Fruit fly (Drosophila melanogaster) whole organism, embryonic: ENCODE results near the gene Tsf2.

ENCODE experiments used
- Abd-B ChIP-seq: fragments of 200-800 bp; sonication (Bioruptor generic); optimal IDR thresholded peaks from 2 replicates; lab custom pipeline; 2018; ENCODE audit warnings: missing biosample characterization, mild to moderate bottlenecking, missing genetic modification characterization, moderate library complexity
- Adf1 ChIP-seq: fragments of 200-800 bp; sonication (Bioruptor generic); IDR thresholded peaks from 2 replicates; pipeline ENCODE4 v1.3.6; 2022; ENCODE audit warnings: missing biosample characterization, missing genetic modification characterization
- CG10267 ChIP-seq: fragments of 200-800 bp; sonication (Bioruptor generic); optimal IDR thresholded peaks from 2 replicates; lab custom pipeline; 2018; ENCODE audit warnings: missing biosample characterization, mild to moderate bottlenecking, missing genetic modification characterization, moderate library complexity
- CG10274 ChIP-seq: fragments of 200-800 bp; sonication (Bioruptor generic); optimal IDR thresholded peaks from 3 replicates; lab custom pipeline; 2017; ENCODE audit warnings: missing biosample characterization, mild to moderate bottlenecking, missing genetic modification characterization
- CG10979 ChIP-seq: fragments of 200-800 bp; sonication (Bioruptor generic); optimal IDR thresholded peaks from 2 replicates; lab custom pipeline; 2018; ENCODE audit warnings: missing biosample characterization, mild to moderate bottlenecking, missing genetic modification characterization, moderate library complexity
- CG11093 ChIP-seq: fragments of 200-800 bp; sonication (Bioruptor generic); IDR thresholded peaks from 3 replicates; pipeline ENCODE4 v1.3.6; 2022; ENCODE audit warnings: missing biosample characterization, missing genetic modification characterization
- CG11398 ChIP-seq: fragments of 200-800 bp; sonication (Bioruptor generic); optimal IDR thresholded peaks from 2 replicates; lab custom pipeline; 2016; ENCODE audit warnings: missing biosample characterization, missing genetic modification characterization
- CG11695 ChIP-seq: fragments of 200-800 bp; sonication (Bioruptor generic); IDR thresholded peaks from 3 replicates; pipeline ENCODE4 v1.3.6; 2022; ENCODE audit warnings: missing biosample characterization, missing genetic modification characterization
- CG12071 ChIP-seq: fragments of 200-800 bp; sonication (Bioruptor generic); optimal IDR thresholded peaks from 3 replicates; lab custom pipeline; 2018; ENCODE audit warnings: missing biosample characterization, mild to moderate bottlenecking, missing genetic modification characterization
- CG12236 ChIP-seq: fragments of 200-800 bp; sonication (Bioruptor generic); optimal IDR thresholded peaks from 2 replicates; lab custom pipeline; 2016; ENCODE audit warnings: missing biosample characterization, missing genetic modification characterization
- CG12299 ChIP-seq: fragments of 200-800 bp; sonication (Bioruptor generic); optimal IDR thresholded peaks from 2 replicates; lab custom pipeline; 2018; ENCODE audit warnings: missing biosample characterization, mild to moderate bottlenecking, missing genetic modification characterization
- CG14710 ChIP-seq: fragments of 200-800 bp; sonication (Bioruptor generic); optimal IDR thresholded peaks from 3 replicates; lab custom pipeline; 2019; ENCODE audit warnings: missing biosample characterization, mild to moderate bottlenecking, missing genetic modification characterization, moderate library complexity
- CG15269 ChIP-seq: fragments of 200-800 bp; sonication (Bioruptor generic); optimal IDR thresholded peaks from 2 replicates; lab custom pipeline; 2018; ENCODE audit warnings: missing biosample characterization, mild to moderate bottlenecking, missing genetic modification characterization, moderate library complexity
- CG17385 ChIP-seq: fragments of 200-800 bp; sonication (Bioruptor generic); optimal IDR thresholded peaks from 3 replicates; lab custom pipeline; 2018; ENCODE audit warnings: missing biosample characterization, mild to moderate bottlenecking, missing genetic modification characterization
- CG2712 ChIP-seq: fragments of 200-800 bp; optimal IDR thresholded peaks from 3 replicates; lab custom pipeline; 2019; ENCODE audit warnings: missing biosample characterization, mild to moderate bottlenecking, missing genetic modification characterization, moderate library complexity
- CG30403 ChIP-seq: fragments of 200-800 bp; sonication (Bioruptor generic); optimal IDR thresholded peaks from 3 replicates; lab custom pipeline; 2016; ENCODE audit warnings: missing biosample characterization, missing genetic modification characterization
- CG33213 ChIP-seq: fragments of 200-800 bp; sonication (Bioruptor generic); optimal IDR thresholded peaks from 3 replicates; lab custom pipeline; 2016; ENCODE audit warnings: missing biosample characterization, missing genetic modification characterization
- CG4617 ChIP-seq: fragments of 200-800 bp; sonication (Bioruptor generic); optimal IDR thresholded peaks from 3 replicates; lab custom pipeline; 2016; ENCODE audit warnings: missing biosample characterization, missing genetic modification characterization, borderline replicate concordance
- CG4820 ChIP-seq: fragments of 200-800 bp; sonication (Bioruptor generic); optimal IDR thresholded peaks from 3 replicates; lab custom pipeline; 2016; ENCODE audit warnings: missing biosample characterization, missing genetic modification characterization
- CG5180 ChIP-seq: fragments of 200-800 bp; sonication (Bioruptor generic); optimal IDR thresholded peaks from 3 replicates; lab custom pipeline; 2017; ENCODE audit warnings: missing biosample characterization, missing genetic modification characterization, mild to moderate bottlenecking, moderate library complexity, missing genetic modification reagents
- CG7963 ChIP-seq: fragments of 200-800 bp; sonication (Bioruptor generic); IDR thresholded peaks from 3 replicates; pipeline ENCODE4 v1.3.6; 2022; ENCODE audit warnings: missing biosample characterization, missing genetic modification characterization; ENCODE audit not compliant: partially characterized antibody
- CG9437 ChIP-seq: fragments of 200-800 bp; sonication (Bioruptor generic); optimal IDR thresholded peaks from 2 replicates; lab custom pipeline; 2018; ENCODE audit warnings: missing biosample characterization, mild to moderate bottlenecking, missing genetic modification characterization
- D19B ChIP-seq: fragments of 200-800 bp; sonication (Bioruptor generic); optimal IDR thresholded peaks from 2 replicates; lab custom pipeline; 2017; ENCODE audit warnings: missing biosample characterization, mild to moderate bottlenecking, missing genetic modification characterization
- Drgx ChIP-seq: fragments of 200-800 bp; sonication (Bioruptor generic); IDR thresholded peaks from 2 replicates; pipeline ENCODE4 v1.3.6; 2022; ENCODE audit warnings: missing biosample characterization, missing genetic modification characterization
- MBD-R2 ChIP-seq: fragments of 200-800 bp; sonication (Bioruptor generic); IDR thresholded peaks from 2 replicates; pipeline ENCODE4 v1.3.6; 2022; ENCODE audit warnings: missing biosample characterization, missing genetic modification characterization
- Med ChIP-seq: fragments of 200-800 bp; sonication (Bioruptor generic); peaks from one replicate; lab custom pipeline; 2016; ENCODE audit warnings: missing biosample characterization, missing genetic modification characterization, mild to moderate bottlenecking, inconsistent platforms, moderate library complexity
- Mrtf ChIP-seq: fragments of 200-800 bp; sonication (Bioruptor generic); IDR thresholded peaks from 3 replicates; pipeline ENCODE4 v1.3.6; 2022; ENCODE audit warnings: missing biosample characterization, missing genetic modification characterization
- Nf-YC ChIP-seq: fragments of 200-800 bp; optimal IDR thresholded peaks from 3 replicates; lab custom pipeline; 2019; ENCODE audit warnings: missing biosample characterization, mild to moderate bottlenecking, missing genetic modification characterization, moderate library complexity
- Pdp1 ChIP-seq, 2 experiments: fragments of 200-800 bp; sonication (Bioruptor generic); optimal IDR thresholded peaks; 3 replicates each; lab custom pipeline; 2016; ENCODE audit warnings: missing biosample characterization in 2 of 2, missing genetic modification characterization in 2 of 2, mild to moderate bottlenecking in 1 of 2, moderate library complexity in 1 of 2
- Stat92E ChIP-seq, 3 experiments: fragments of >200 bp in 2 of 3; fragments of 200-800 bp in 1 of 3; sonication (Bioruptor generic) in 1 of 3; optimal IDR thresholded peaks; 2 replicates each; lab custom pipeline; 2017 to 2019; ENCODE audit warnings: missing biosample characterization in 3 of 3, missing genetic modification characterization in 3 of 3, mild to moderate bottlenecking in 1 of 3, moderate library complexity in 1 of 3
- bab2 ChIP-seq: fragments of 200-800 bp; sonication (Bioruptor generic); optimal IDR thresholded peaks from 2 replicates; lab custom pipeline; 2016; ENCODE audit warnings: missing biosample characterization, missing genetic modification characterization
- bcd ChIP-seq: fragments of 200-800 bp; sonication (Bioruptor generic); optimal IDR thresholded peaks from 2 replicates; lab custom pipeline; 2017; ENCODE audit warnings: missing biosample characterization, mild to moderate bottlenecking, missing genetic modification characterization
- bigmax ChIP-seq: fragments of 200-800 bp; sonication (Bioruptor generic); optimal IDR thresholded peaks from 2 replicates; lab custom pipeline; 2018; ENCODE audit warnings: missing biosample characterization, mild to moderate bottlenecking, missing genetic modification characterization
- caup ChIP-seq: fragments of 200-800 bp; sonication (Bioruptor generic); optimal IDR thresholded peaks from 3 replicates; lab custom pipeline; 2017; ENCODE audit warnings: missing biosample characterization, mild to moderate bottlenecking, missing genetic modification characterization, moderate library complexity; ENCODE audit not compliant: severe bottlenecking
- dmrt11E ChIP-seq: fragments of 200-800 bp; sonication (Bioruptor generic); optimal IDR thresholded peaks from 3 replicates; lab custom pipeline; 2018; ENCODE audit warnings: missing biosample characterization, mild to moderate bottlenecking, missing genetic modification characterization, moderate library complexity
- esg ChIP-seq: fragments of 200-800 bp; sonication (Bioruptor generic); conservative IDR thresholded peaks from 2 replicates; pipeline ENCODE4 v1.3.6; 2022; ENCODE audit warnings: missing biosample characterization, missing genetic modification characterization
- fd102C ChIP-seq: fragments of 200-800 bp; sonication (Bioruptor generic); optimal IDR thresholded peaks from 2 replicates; lab custom pipeline; 2018; ENCODE audit warnings: missing biosample characterization, mild to moderate bottlenecking, missing genetic modification characterization, moderate library complexity
- ftz-f1 ChIP-seq: fragments of 200-800 bp; sonication (Bioruptor generic); optimal IDR thresholded peaks from 2 replicates; lab custom pipeline; 2016; ENCODE audit warnings: missing biosample characterization, missing genetic modification characterization
- gt ChIP-seq: fragments of 200-800 bp; sonication (Bioruptor generic); IDR thresholded peaks from 2 replicates; pipeline ENCODE4 v1.3.6; 2022; ENCODE audit warnings: missing biosample characterization, missing genetic modification characterization
- hkb ChIP-seq, 2 experiments: fragments of 200-800 bp in 1 of 2; fragments of >200 bp in 1 of 2; sonication (Bioruptor generic) in 1 of 2; IDR thresholded peaks in 1 of 2; optimal IDR thresholded peaks in 1 of 2; 2 replicates each; pipeline versions ENCODE4 v1.3.6 to Lab custom; 2017 to 2022; ENCODE audit warnings: missing biosample characterization in 1 of 2, missing genetic modification characterization in 1 of 2
- ind ChIP-seq: fragments of 200-800 bp; sonication (Bioruptor generic); optimal IDR thresholded peaks from 3 replicates; lab custom pipeline; 2016; ENCODE audit warnings: missing biosample characterization, missing genetic modification characterization
- lab ChIP-seq: fragments of 200-800 bp; sonication (Bioruptor generic); optimal IDR thresholded peaks from 3 replicates; lab custom pipeline; 2017; ENCODE audit warnings: missing biosample characterization, missing genetic modification characterization, mild to moderate bottlenecking, moderate library complexity, missing genetic modification reagents
- lbe ChIP-seq: fragments of 200-800 bp; sonication (Bioruptor generic); optimal IDR thresholded peaks from 2 replicates; lab custom pipeline; 2016; ENCODE audit warnings: missing biosample characterization, mild to moderate bottlenecking, missing genetic modification characterization
- oc ChIP-seq: fragments of 200-800 bp; sonication (Bioruptor generic); optimal IDR thresholded peaks from 2 replicates; lab custom pipeline; 2018; ENCODE audit warnings: missing biosample characterization, mild to moderate bottlenecking, missing genetic modification characterization, moderate library complexity
- phol ChIP-seq: fragments of 200-800 bp; sonication (Bioruptor generic); optimal IDR thresholded peaks from 3 replicates; lab custom pipeline; 2018; ENCODE audit warnings: missing biosample characterization, mild to moderate bottlenecking, missing genetic modification characterization, moderate library complexity
- row ChIP-seq: fragments of 200-800 bp; sonication (Bioruptor generic); IDR thresholded peaks from 3 replicates; pipeline ENCODE4 v1.3.6; 2022; ENCODE audit warnings: missing biosample characterization, missing genetic modification characterization
- slbo ChIP-seq: fragments of 200-800 bp; sonication (Bioruptor generic); IDR thresholded peaks from 2 replicates; pipeline ENCODE4 v1.3.6; 2022; ENCODE audit warnings: missing biosample characterization, missing genetic modification characterization
- sr ChIP-seq: fragments of 200-800 bp; sonication (Bioruptor generic); IDR thresholded peaks from 3 replicates; pipeline ENCODE4 v1.3.6; 2022; ENCODE audit warnings: missing biosample characterization, missing genetic modification characterization
- trh ChIP-seq: fragments of 200-800 bp; sonication (Bioruptor generic); optimal IDR thresholded peaks from 2 replicates; lab custom pipeline; 2016; ENCODE audit warnings: missing biosample characterization, missing genetic modification characterization

Tsf2 gene

DNA sequence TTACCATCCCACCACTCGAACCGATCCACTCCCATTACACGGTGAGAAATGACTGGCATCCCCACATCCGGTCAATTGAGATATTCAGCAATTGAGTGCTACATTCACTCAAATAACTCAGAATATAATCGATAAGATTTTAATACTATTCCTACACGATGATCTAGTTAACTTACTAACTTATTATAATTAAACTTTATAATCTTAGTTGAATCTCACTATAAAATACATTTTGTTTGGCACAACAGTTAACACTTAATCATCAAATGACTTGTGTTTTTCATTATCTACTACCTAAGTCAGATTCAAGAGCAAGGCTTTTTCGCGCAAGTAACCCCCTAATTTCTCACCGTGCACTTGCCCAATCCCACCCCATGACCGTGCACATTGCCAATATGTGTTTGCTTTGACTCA lies 38.2 kb downstream of the Tsf2 start (continued):
- TF ChIP-seq Pdp1 (GFP tag; optimal IDR thresholded peaks at IDR 0.05; lab: Kevin White, UChicago) = peak in 1 of 2 experiments; percentile 9
- TF ChIP-seq Mrtf (GFP tag; lab: Robert Waterston, UW) = 0 out of 3 replicates have a peak, but pooled peaks have one; percentile 29
- no peak for TF ChIP-seq hkb (optimal IDR thresholded peaks at IDR 0.05; lab: Kevin White, UChicago)
- TF ChIP-seq hkb (GFP tag; IDR thresholded peaks at IDR 0.05; lab: Robert Waterston, UW) = peak; percentile 39; the same call in 1 of the 2 replicates
- peak; percentile 49 for TF ChIP-seq CG15269
- no peak for TF ChIP-seq CG12299
- peak; percentile 11 for TF ChIP-seq caup (GFP tag; lab: Kevin White, UChicago)
- TF ChIP-seq CG11695 (GFP tag; lab: Robert Waterston, UW) = 0 out of 3 replicates have a peak, but pooled peaks have one; percentile 27
- TF ChIP-seq CG11398 (GFP tag; lab: Kevin White, UChicago) = no peak
- TF ChIP-seq dmrt11E (tag; lab: Kevin White, UChicago) = peak; percentile 16
- TF ChIP-seq esg (GFP tag; lab: Robert Waterston, UW) = 0 out of 2 replicates have a peak, but pooled peaks have one; percentile 19
- no peak for TF ChIP-seq ftz-f1
- TF ChIP-seq Nf-YC (tag; lab: Kevin White, UChicago) = peak; percentile 36
- TF ChIP-seq Adf1 = no peak
- TF ChIP-seq bcd (GFP tag; lab: Kevin White, UChicago) = peak; percentile 15
- no peak for TF ChIP-seq Abd-B (GFP tag; lab: Kevin White, UChicago)
- no peak for TF ChIP-seq bigmax (GFP tag; lab: Kevin White, UChicago)
- no peak for TF ChIP-seq sr (GFP tag; lab: Robert Waterston, UW)
- TF ChIP-seq row (GFP tag; lab: Robert Waterston, UW) = peak; percentile 42; the same call in 2 of the 3 replicates
- peak; percentile 24 for TF ChIP-seq CG10274 (GFP tag; lab: Kevin White, UChicago)
- TF ChIP-seq gt (GFP tag; lab: Robert Waterston, UW) = no peak
- TF ChIP-seq CG4820 (GFP tag; lab: Kevin White, UChicago) = peak; percentile 30
- peak; percentile 53 for TF ChIP-seq lab (GFP tag; lab: Kevin White, UChicago)
- no peak for TF ChIP-seq CG12071
- TF ChIP-seq trh (GFP tag; lab: Kevin White, UChicago) = no peak
- TF ChIP-seq CG9437 (GFP tag; lab: Kevin White, UChicago) = peak; percentile 39
- TF ChIP-seq fd102C (GFP tag; lab: Kevin White, UChicago) = no peak
- TF ChIP-seq lbe = peak; percentile 71
- peak; percentile 56 for TF ChIP-seq Med (GFP tag; lab: Kevin White, UChicago)
- no peak for TF ChIP-seq CG7963
- TF ChIP-seq MBD-R2 (GFP tag; lab: Robert Waterston, UW) = no peak
- no peak for TF ChIP-seq CG33213 (GFP tag; lab: Kevin White, UChicago)
- peak; percentile 11 for TF ChIP-seq bab2 (GFP tag; lab: Kevin White, UChicago)
- TF ChIP-seq CG2712 = peak; percentile 59
- TF ChIP-seq D19B (GFP tag; lab: Kevin White, UChicago) = no peak
- peak; percentile 54 for TF ChIP-seq CG10979
- peak; percentile 63 for TF ChIP-seq CG30403
- TF ChIP-seq Stat92E (GFP tag; optimal IDR thresholded peaks at IDR 0.05; lab: Kevin White, UChicago) = no peak
- peak; percentile 27 for TF ChIP-seq CG5180
- no peak for TF ChIP-seq CG4617 (GFP tag; lab: Kevin White, UChicago)
- 0 out of 2 replicates have a peak, but pooled peaks have one; percentile 19 for TF ChIP-seq slbo (GFP tag; lab: Robert Waterston, UW)
- TF ChIP-seq oc = peak; percentile 19
- TF ChIP-seq CG17385 (GFP tag; lab: Kevin White, UChicago) = peak; percentile 55
- TF ChIP-seq CG14710 = peak; percentile 24
- TF ChIP-seq CG12236 (GFP tag; lab: Kevin White, UChicago) = no peak
- peak; percentile 48 for TF ChIP-seq phol (tag; lab: Kevin White, UChicago)
- TF ChIP-seq CG11093 (GFP tag; lab: Robert Waterston, UW) = no peak
- TF ChIP-seq Drgx = peak; percentile 59
- peak; percentile 36 for TF ChIP-seq CG10267 (tag; lab: Kevin White, UChicago)
- peak; percentile 37 for TF ChIP-seq ind
